Fruit fly (Drosophila melanogaster): ENCODE data around the gene mex1.
A peak's percentile ranks its signal among the peaks of the same experiment; 100 is the strongest.

- no peak for TF ChIP-seq CG33017 (tag; optimal IDR thresholded peaks at IDR 0.05)
- peak; percentile 33 for TF ChIP-seq cic (GFP tag; optimal IDR thresholded peaks at IDR 0.05)
- peak; percentile 35 for TF ChIP-seq Mnt (GFP tag; optimal IDR thresholded peaks at IDR 0.05)
- no peak for TF ChIP-seq CG5204 (GFP tag; optimal IDR thresholded peaks at IDR 0.05)
- no peak for TF ChIP-seq CG7101 (tag; optimal IDR thresholded peaks at IDR 0.05)
- peak; percentile 8 for TF ChIP-seq kay (GFP tag; ENCODE audit: borderline replicate concordance)
These were observed 1.0 kb downstream of the mex1 start for dm6 chr3L:15518344-15518743.
